Worm (Caenorhabditis elegans): ENCODE measurements around the gene C13A2.5.
A peak's percentile ranks its signal among the peaks of the same experiment; 100 is the strongest.

Gene C13A2.5

DNA sequence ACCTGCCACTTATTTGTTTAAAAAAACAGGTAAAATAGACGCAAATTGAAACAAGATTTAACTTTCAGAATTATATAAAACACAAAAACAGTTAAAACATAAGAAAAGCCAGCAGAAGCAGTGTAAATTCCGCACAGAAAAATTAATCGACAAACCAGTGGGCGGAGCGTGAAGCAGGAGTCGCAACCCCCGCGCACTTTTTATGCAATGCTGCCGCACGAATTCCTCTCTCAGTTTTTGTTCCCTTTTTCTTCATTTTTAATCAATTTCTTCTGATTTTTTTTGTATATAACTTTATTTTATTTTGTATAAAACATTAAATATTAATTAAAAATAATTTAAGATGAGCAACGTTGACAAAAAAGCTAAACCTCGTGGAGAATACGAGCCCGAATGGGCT, 44.7 kb upstream of the C13A2.5 start, which contains the start of the genes gei-6 and krr-1 (continued):
- TF ChIP-seq zfh-2 (GFP tag; conservative IDR thresholded peaks at IDR 0.05): peak; percentile 42; the same call in 1 of the 2 replicates

DNA sequence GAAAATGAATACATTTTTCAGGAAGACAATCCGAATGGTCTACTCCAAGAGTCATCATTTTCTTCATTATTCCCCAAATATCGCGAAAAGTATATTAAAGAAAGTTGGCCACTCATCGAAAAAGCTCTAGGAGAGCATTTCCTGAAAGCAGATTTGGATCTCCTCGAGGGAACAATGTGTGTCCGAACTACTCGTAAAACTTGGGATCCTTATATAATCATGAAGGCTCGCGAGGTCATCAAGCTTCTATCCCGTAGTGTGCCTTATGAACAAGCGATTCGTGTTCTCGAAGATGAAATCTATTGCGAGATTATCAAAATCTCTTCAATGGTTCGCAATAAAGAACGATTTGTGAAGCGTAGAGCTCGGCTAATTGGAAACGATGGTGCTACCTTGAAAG, 44.1 kb upstream of the C13A2.5 start:
- TF ChIP-seq efl-1 (GFP tag; optimal IDR thresholded peaks at IDR 0.05) (no peak), atf-7 (tag; optimal IDR thresholded peaks at IDR 0.05) (no peak), mel-28 (tag; optimal IDR thresholded peaks at IDR 0.05; ENCODE audit: borderline replicate concordance) (no peak), nfya-2 (GFP tag; IDR thresholded peaks at IDR 0.05) (no peak), akir-1 (GFP tag; optimal IDR thresholded peaks at IDR 0.05) (no peak), gei-17 (GFP tag; optimal IDR thresholded peaks at IDR 0.05) (no peak), repo-1 (tag; optimal IDR thresholded peaks at IDR 0.05) (no peak), egl-18 (GFP tag; IDR thresholded peaks at IDR 0.05) (no peak), let-607 (tag; optimal IDR thresholded peaks at IDR 0.05) (no peak), ztf-25 (GFP tag; IDR thresholded peaks at IDR 0.05) (no peak), Y53G8AR.9 (GFP tag; conservative IDR thresholded peaks at IDR 0.05) (no peak), ama-1 (optimal IDR thresholded peaks at IDR 0.05) (no peak), ama-1 (GFP tag; optimal IDR thresholded peaks at IDR 0.05) (no peak), him-1 (tag; optimal IDR thresholded peaks at IDR 0.05) (no peak), nfyb-1 (GFP tag; IDR thresholded peaks at IDR 0.05) (no peak)

DNA sequence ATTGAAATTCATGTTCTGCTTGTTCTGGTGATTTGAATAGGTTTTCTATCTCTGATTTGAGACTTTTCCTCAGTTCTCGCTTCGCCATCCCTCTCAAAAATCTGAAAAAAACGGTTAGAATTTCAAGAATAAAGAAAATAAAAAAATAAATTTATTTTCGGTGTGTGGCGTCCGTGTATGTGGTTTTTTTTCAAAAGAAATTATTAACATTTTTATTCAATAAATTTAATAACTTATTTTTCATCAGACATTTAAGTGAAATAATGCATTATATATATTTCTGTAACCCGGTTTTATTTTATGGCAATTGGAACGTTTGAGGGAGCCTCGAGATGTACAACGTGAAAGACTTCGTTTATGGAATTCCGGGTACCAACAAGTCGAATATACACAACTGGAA, 40.9 kb upstream of the C13A2.5 start, which contains the start of gene C05C8.5:
C05C8.5 (minus strand) TSS at position 101 of the 400 bp plus-strand sequence.
- no peak for TF ChIP-seq akir-1 (GFP tag; optimal IDR thresholded peaks at IDR 0.05)
- no peak for TF ChIP-seq zim-3 (tag; optimal IDR thresholded peaks at IDR 0.05)
- no peak for TF ChIP-seq nhr-120 (GFP tag; IDR thresholded peaks at IDR 0.05)
- no peak for TF ChIP-seq ztf-28 (GFP tag; IDR thresholded peaks at IDR 0.05)
- no peak for TF ChIP-seq pha-4 (tag; optimal IDR thresholded peaks at IDR 0.05)
- TF ChIP-seq ztf-26 (tag; optimal IDR thresholded peaks at IDR 0.05): no peak
- TF ChIP-seq B0035.1 (tag; optimal IDR thresholded peaks at IDR 0.05): no peak
- no peak for TF ChIP-seq hlh-12 (tag; optimal IDR thresholded peaks at IDR 0.05)
- no peak for TF ChIP-seq ceh-100 (GFP tag; IDR thresholded peaks at IDR 0.05)

DNA sequence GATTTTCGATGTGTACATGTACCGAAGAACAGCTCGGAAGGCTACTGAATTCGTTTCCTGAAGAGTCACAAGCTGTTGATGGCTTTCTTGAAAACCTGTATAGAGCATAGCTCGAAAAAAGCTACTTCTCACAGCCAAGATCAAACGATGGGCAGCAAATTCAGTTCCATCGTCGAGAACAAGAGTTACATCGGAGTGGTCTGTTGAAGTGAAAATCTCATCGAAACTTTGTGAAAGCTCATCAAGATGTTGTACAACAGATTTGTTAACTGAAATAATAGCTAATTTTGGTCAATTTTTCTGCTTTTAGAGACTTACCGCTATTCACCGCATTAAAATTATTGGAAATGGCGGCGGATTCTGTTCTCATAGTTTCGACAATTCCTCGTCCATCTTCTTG, 38.9 kb upstream of the C13A2.5 start:
- TF ChIP-seq F52B5.7 (tag; optimal IDR thresholded peaks at IDR 0.05): no peak
- TF ChIP-seq K12H6.12 (tag; optimal IDR thresholded peaks at IDR 0.05): no peak
- no peak for TF ChIP-seq F57C9.4 (tag; optimal IDR thresholded peaks at IDR 0.05)
- TF ChIP-seq lsl-1 (GFP tag; optimal IDR thresholded peaks at IDR 0.05): no peak
- TF ChIP-seq ztf-28 (GFP tag; IDR thresholded peaks at IDR 0.05): no peak
- TF ChIP-seq ccch-3 (GFP tag; optimal IDR thresholded peaks at IDR 0.05): no peak
- no peak for TF ChIP-seq Y53G8AR.9 (GFP tag; conservative IDR thresholded peaks at IDR 0.05)
- TF ChIP-seq dox-1 (GFP tag; IDR thresholded peaks at IDR 0.05): no peak
- no peak for TF ChIP-seq ekl-4 (GFP tag; IDR thresholded peaks at IDR 0.05)
- no peak for TF ChIP-seq rpc-1 (optimal IDR thresholded peaks at IDR 0.05)
- TF ChIP-seq rpc-1 (tag; optimal IDR thresholded peaks at IDR 0.05): no peak
- no peak for TF ChIP-seq Y56A3A.18 (GFP tag; IDR thresholded peaks at IDR 0.05)
- no peak for TF ChIP-seq D2030.7 (GFP tag; IDR thresholded peaks at IDR 0.05)
- TF ChIP-seq egl-44 (GFP tag; IDR thresholded peaks at IDR 0.05): no peak
- TF ChIP-seq him-1 (tag; optimal IDR thresholded peaks at IDR 0.05): no peak
- TF ChIP-seq F37B4.10 (GFP tag; IDR thresholded peaks at IDR 0.05): no peak
- TF ChIP-seq sea-2 (GFP tag; IDR thresholded peaks at IDR 0.05): no peak
- no peak for TF ChIP-seq zim-3 (tag; optimal IDR thresholded peaks at IDR 0.05)
- no peak for TF ChIP-seq C06A6.2 (GFP tag; conservative IDR thresholded peaks at IDR 0.05)
- no peak for TF ChIP-seq F49E8.2 (tag; optimal IDR thresholded peaks at IDR 0.05; ENCODE audit: insufficient read depth)
- TF ChIP-seq lin-40 (tag; optimal IDR thresholded peaks at IDR 0.05): no peak
